Worm (Caenorhabditis elegans) whole organism, young adult: ENCODE data around the gene tsp-5.

Experiments used
- C17E4.6 ChIP-seq: fragments of 200-800 bp; sonication (Bioruptor generic); IDR thresholded peaks from 2 replicates; pipeline ENCODE4 v1.3.6; 2022; ENCODE audit warnings: missing genetic modification reagents, missing genetic modification characterization, missing compliant biosample characterization
- F33H1.4 ChIP-seq: fragments of 200-800 bp; sonication (Bioruptor generic); IDR thresholded peaks from 2 replicates; pipeline ENCODE4 v1.3.6; 2022; ENCODE audit warnings: missing genetic modification reagents, missing genetic modification characterization, missing compliant biosample characterization
- F55B11.4 ChIP-seq: sonication (generic microtip); optimal IDR thresholded peaks from 2 replicates; lab custom pipeline; 2016; ENCODE audit warnings: missing compliant biosample characterization, missing genetic modification characterization, borderline replicate concordance; ENCODE audit not compliant: insufficient read depth
- Y56A3A.18 ChIP-seq: fragments of 200-800 bp; sonication (Bioruptor generic); IDR thresholded peaks from 2 replicates; pipeline ENCODE4 v1.3.6; 2022; ENCODE audit warnings: missing genetic modification reagents, missing genetic modification characterization, missing compliant biosample characterization
- Y67H2A.10 ChIP-seq: fragments of 200-800 bp; sonication (Bioruptor generic); conservative IDR thresholded peaks from 2 replicates; pipeline ENCODE4 v1.3.6; 2022; ENCODE audit warnings: missing genetic modification reagents, missing genetic modification characterization, missing compliant biosample characterization
- ama-1 ChIP-seq, 3 experiments: fragments of 150-350 bp in 1 of 3; sonication (generic microtip) in 2 of 3; optimal IDR thresholded peaks; 2 replicates each; lab custom pipeline; 2014 to 2018; ENCODE audit warnings: missing biosample characterization in 2 of 3, missing genetic modification characterization in 2 of 3, missing genetic modification reagents in 2 of 3
- aptf-2 ChIP-seq: fragments of 200-800 bp; sonication (Bioruptor generic); conservative IDR thresholded peaks from 2 replicates; pipeline ENCODE4 v1.3.6; 2022; ENCODE audit warnings: missing genetic modification reagents, missing genetic modification characterization, missing compliant biosample characterization
- ceh-58 ChIP-seq: fragments of 200-800 bp; sonication (Bioruptor generic); IDR thresholded peaks from 2 replicates; pipeline ENCODE4 v1.3.6; 2022; ENCODE audit warnings: missing genetic modification characterization, missing compliant biosample characterization
- ceh-91 ChIP-seq: fragments of 200-800 bp; sonication (Bioruptor generic); IDR thresholded peaks from 2 replicates; pipeline ENCODE4 v1.3.6; 2022; ENCODE audit warnings: missing genetic modification reagents, missing genetic modification characterization, missing compliant biosample characterization
- chd-7 ChIP-seq: sonication (generic microtip); optimal IDR thresholded peaks from 2 replicates; lab custom pipeline; 2016; ENCODE audit warnings: mild to moderate bottlenecking, missing genetic modification characterization, moderate library complexity, missing compliant biosample characterization
- dpl-1 ChIP-seq: fragments of 150-350 bp; optimal IDR thresholded peaks from 2 replicates; lab custom pipeline; 2014; ENCODE audit warnings: missing biosample characterization, missing genetic modification reagents, missing genetic modification characterization
- lin-35 ChIP-seq, 3 experiments: fragments of 150-350 bp in 2 of 3; sonication (generic microtip) in 1 of 3; optimal IDR thresholded peaks; 2 replicates each; lab custom pipeline; 2014 to 2018; ENCODE audit warnings: missing biosample characterization in 3 of 3, missing genetic modification characterization in 3 of 3, missing genetic modification reagents in 3 of 3
- madf-10 ChIP-seq: sonication (generic microtip); optimal IDR thresholded peaks from 2 replicates; lab custom pipeline; 2016; ENCODE audit warnings: mild to moderate bottlenecking, missing genetic modification characterization, missing compliant biosample characterization
- nhr-120 ChIP-seq: fragments of 200-800 bp; sonication (Bioruptor generic); IDR thresholded peaks from 2 replicates; pipeline ENCODE4 v1.3.6; 2022; ENCODE audit warnings: missing genetic modification characterization, missing compliant biosample characterization

DNA sequence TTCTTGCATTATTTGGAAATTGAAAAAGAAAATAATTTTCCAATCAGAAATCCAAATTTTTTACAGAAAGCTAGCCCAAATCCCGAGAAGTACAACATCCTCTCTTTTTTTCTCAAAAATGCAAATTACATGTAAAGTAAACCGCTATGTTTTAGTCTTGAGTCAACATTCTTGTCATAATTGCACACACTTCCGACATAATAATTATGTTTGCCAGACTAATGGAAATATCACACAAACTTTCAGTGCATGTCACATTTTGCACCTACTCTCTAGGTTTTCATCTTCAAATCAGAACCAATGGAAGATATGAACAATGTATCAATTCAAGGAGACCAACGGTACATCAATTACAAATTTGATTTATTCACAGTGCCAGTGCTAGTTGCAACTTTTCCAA is 6.9 kb downstream of the tsp-5 start, which contains the start of gene sru-11:
- TF ChIP-seq C17E4.6 = no peak
- TF ChIP-seq ama-1 (optimal IDR thresholded peaks at IDR 0.05; lab: Kevin White, UChicago) = no peak
- TF ChIP-seq ama-1 (GFP tag; optimal IDR thresholded peaks at IDR 0.05; lab: Kevin White, UChicago) = no peak
- no peak for TF ChIP-seq ceh-91 (GFP tag; lab: Robert Waterston, UW)
- no peak for TF ChIP-seq madf-10 (tag; lab: Kevin White, UChicago)
- no peak for TF ChIP-seq Y56A3A.18
- no peak for TF ChIP-seq F33H1.4 (GFP tag; lab: Robert Waterston, UW)
- no peak for TF ChIP-seq Y67H2A.10 (GFP tag; lab: Robert Waterston, UW)
- no peak for TF ChIP-seq chd-7 (tag; lab: Kevin White, UChicago)
- TF ChIP-seq aptf-2 (GFP tag; lab: Robert Waterston, UW) = no peak
- no peak for TF ChIP-seq dpl-1 (GFP tag; lab: Kevin White, UChicago)
- TF ChIP-seq lin-35 (GFP tag; optimal IDR thresholded peaks at IDR 0.05; lab: Kevin White, UChicago) = no peak
- no peak for TF ChIP-seq nhr-120
- TF ChIP-seq ceh-58 (GFP tag; lab: Robert Waterston, UW) = no peak
- no peak for TF ChIP-seq F55B11.4 (tag; lab: Kevin White, UChicago)
